Worm (Caenorhabditis elegans) whole organism, L3 larva: ENCODE results near the gene npp-20.

Source experiments
- ZK546.5 ChIP-seq: sonication (generic microtip); optimal IDR thresholded peaks from 2 replicates; lab custom pipeline; 2017; ENCODE audit warnings: missing biosample characterization, missing genetic modification characterization
- ama-1 ChIP-seq: fragments of 150-350 bp; optimal IDR thresholded peaks from 2 replicates; lab custom pipeline; 2018
- ceh-28 ChIP-seq: fragments of 150-350 bp; optimal IDR thresholded peaks from 2 replicates; lab custom pipeline; 2014; ENCODE audit warnings: missing biosample characterization, missing genetic modification reagents, missing genetic modification characterization
- ceh-82 ChIP-seq: fragments of 150-350 bp; optimal IDR thresholded peaks from 2 replicates; lab custom pipeline; 2014; ENCODE audit warnings: missing biosample characterization, missing genetic modification characterization
- ceh-9 ChIP-seq: sonication (generic microtip); optimal IDR thresholded peaks from 2 replicates; lab custom pipeline; 2018; ENCODE audit warnings: missing biosample characterization, missing genetic modification characterization
- daf-12 ChIP-seq: fragments of 150-350 bp; optimal IDR thresholded peaks from 2 replicates; lab custom pipeline; 2014; ENCODE audit warnings: missing biosample characterization, missing genetic modification reagents, missing genetic modification characterization
- egl-27 ChIP-seq: sonication (generic microtip); optimal IDR thresholded peaks from 4 replicates; lab custom pipeline; 2017; ENCODE audit warnings: missing biosample characterization, missing genetic modification reagents, missing genetic modification characterization
- elt-1 ChIP-seq: fragments of 150-350 bp; optimal IDR thresholded peaks from 2 replicates; lab custom pipeline; 2014; ENCODE audit warnings: missing biosample characterization, missing genetic modification characterization
- elt-3 ChIP-seq, 3 experiments: fragments of 150-350 bp in 1 of 3; sonication (generic microtip) in 2 of 3; optimal IDR thresholded peaks; 2 replicates in 2 of 3; 4 replicates in 1 of 3; lab custom pipeline; 2014 to 2017; ENCODE audit warnings: missing biosample characterization in 3 of 3, missing genetic modification characterization in 3 of 3
- eor-1 ChIP-seq, 2 experiments: fragments of 150-350 bp; optimal IDR thresholded peaks; 2 replicates each; lab custom pipeline; 2014 to 2018; ENCODE audit warnings: missing biosample characterization in 2 of 2, missing genetic modification characterization in 2 of 2
- fkh-10 ChIP-seq: sonication (generic microtip); optimal IDR thresholded peaks from 2 replicates; lab custom pipeline; 2017; ENCODE audit warnings: missing biosample characterization, missing genetic modification reagents, missing genetic modification characterization
- hmg-11 ChIP-seq: sonication (generic microtip); optimal IDR thresholded peaks from 2 replicates; lab custom pipeline; 2016; ENCODE audit warnings: missing genetic modification characterization, missing compliant biosample characterization
- jun-1 ChIP-seq: fragments of 150-350 bp; optimal IDR thresholded peaks from 2 replicates; lab custom pipeline; 2014; ENCODE audit warnings: missing biosample characterization, missing genetic modification reagents, missing genetic modification characterization
- lsy-12 ChIP-seq: sonication (generic microtip); optimal IDR thresholded peaks from 2 replicates; lab custom pipeline; 2016; ENCODE audit warnings: mild to moderate bottlenecking, missing genetic modification characterization, missing compliant biosample characterization
- mml-1 ChIP-seq: fragments of 150-350 bp; sonication (generic microtip); optimal IDR thresholded peaks from 3 replicates; lab custom pipeline; 2014; ENCODE audit warnings: missing biosample characterization, missing genetic modification characterization
- nhr-11 ChIP-seq: fragments of 150-350 bp; optimal IDR thresholded peaks from 2 replicates; lab custom pipeline; 2014; ENCODE audit warnings: missing biosample characterization, missing genetic modification characterization
- nhr-12 ChIP-seq: fragments of 150-350 bp; optimal IDR thresholded peaks from 2 replicates; lab custom pipeline; 2014; ENCODE audit warnings: missing biosample characterization, missing genetic modification characterization
- nhr-23 ChIP-seq: fragments of 150-350 bp; optimal IDR thresholded peaks from 2 replicates; lab custom pipeline; 2014; ENCODE audit warnings: missing biosample characterization, missing genetic modification reagents, missing genetic modification characterization
- nhr-237 ChIP-seq: fragments of 150-350 bp; optimal IDR thresholded peaks from 2 replicates; lab custom pipeline; 2014; ENCODE audit warnings: missing biosample characterization, missing genetic modification characterization
- nhr-25 ChIP-seq: sonication (generic microtip); optimal IDR thresholded peaks from 2 replicates; lab custom pipeline; 2017; ENCODE audit warnings: missing biosample characterization, missing genetic modification characterization
- nhr-43 ChIP-seq: sonication (generic microtip); optimal IDR thresholded peaks from 2 replicates; lab custom pipeline; 2016; ENCODE audit warnings: mild to moderate bottlenecking, missing genetic modification characterization, missing compliant biosample characterization; ENCODE audit not compliant: poor library complexity, severe bottlenecking
- nhr-77 ChIP-seq: fragments of 150-350 bp; optimal IDR thresholded peaks from 2 replicates; lab custom pipeline; 2014; ENCODE audit warnings: missing biosample characterization, missing genetic modification characterization
- pqm-1 ChIP-seq: fragments of 150-350 bp; optimal IDR thresholded peaks from 2 replicates; lab custom pipeline; 2017; ENCODE audit warnings: missing biosample characterization, missing genetic modification characterization, inconsistent platforms
- skn-1 ChIP-seq: fragments of 150-350 bp; optimal IDR thresholded peaks from 2 replicates; lab custom pipeline; 2014; ENCODE audit warnings: missing biosample characterization, missing genetic modification characterization
- snpc-4 ChIP-seq: fragments of 150-350 bp; optimal IDR thresholded peaks from 2 replicates; lab custom pipeline; 2014; ENCODE audit warnings: missing biosample characterization, missing genetic modification characterization
- unc-39 ChIP-seq: sonication (generic microtip); optimal IDR thresholded peaks from 4 replicates; lab custom pipeline; 2017; ENCODE audit warnings: missing biosample characterization, missing genetic modification characterization
- unc-62 ChIP-seq: fragments of 150-350 bp; sonication (generic microtip); optimal IDR thresholded peaks from 4 replicates; lab custom pipeline; 2014; ENCODE audit warnings: missing biosample characterization, missing genetic modification reagents, missing genetic modification characterization
- ztf-11 ChIP-seq: fragments of 150-350 bp; optimal IDR thresholded peaks from 2 replicates; lab custom pipeline; 2014; ENCODE audit warnings: missing biosample characterization, missing genetic modification characterization
- ztf-4 ChIP-seq: fragments of 150-350 bp; optimal IDR thresholded peaks from 2 replicates; lab custom pipeline; 2014; ENCODE audit warnings: missing biosample characterization, missing genetic modification characterization

npp-20 gene

DNA sequence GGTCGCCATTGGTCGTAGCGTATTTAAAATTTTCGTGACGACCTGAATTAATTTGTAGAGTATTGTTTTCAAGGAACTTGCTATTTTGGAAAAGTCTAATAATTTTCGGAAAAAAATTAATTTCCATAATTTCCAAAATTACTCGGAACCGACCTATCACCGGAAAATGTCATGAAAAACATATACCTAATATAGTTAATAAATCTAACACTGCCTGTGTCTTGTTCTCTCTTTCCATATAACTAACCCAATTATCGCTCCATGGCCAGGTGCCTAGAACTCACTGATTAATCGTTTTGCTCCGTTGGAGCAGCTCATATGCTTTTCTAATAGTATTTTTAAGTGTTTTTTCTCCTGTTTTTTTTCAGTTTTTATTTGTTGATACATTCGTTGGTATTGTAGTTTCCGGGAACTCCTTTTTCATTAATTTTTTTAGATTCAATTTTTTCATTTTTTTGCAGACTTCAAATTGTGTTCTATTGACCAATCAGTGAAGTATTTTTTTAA lies 10.8 kb downstream of the npp-20 start, which contains the start of gene Y77E11A.16:
TSS of gene Y77E11A.16 (plus strand) at position 457 of the 507 bp plus-strand sequence.
- TF ChIP-seq nhr-11 (tag; lab: Kevin White, UChicago) (peak; percentile 53), ceh-28 (tag; lab: Kevin White, UChicago) (no peak)

- TF ChIP-seq mml-1 (tag; lab: Kevin White, UChicago) (no peak), hmg-11 (tag; lab: Kevin White, UChicago) (no peak), nhr-23 (tag; lab: Kevin White, UChicago) (no peak), nhr-43 (tag; lab: Kevin White, UChicago) (no peak), lsy-12 (tag; lab: Kevin White, UChicago) (no peak), ama-1 (lab: Kevin White, UChicago) (no peak), unc-39 (tag; lab: Kevin White, UChicago) (no peak), egl-27 (no peak), ztf-4 (tag; lab: Kevin White, UChicago) (no peak), elt-1 (tag; lab: Kevin White, UChicago) (no peak), ztf-11 (tag; lab: Kevin White, UChicago) (no peak), unc-62 (GFP tag; lab: Kevin White, UChicago) (no peak), ZK546.5 (tag; lab: Kevin White, UChicago) (no peak), nhr-11 (tag; lab: Kevin White, UChicago) (no peak), pqm-1 (no peak), nhr-12 (tag; lab: Kevin White, UChicago) (no peak)
Measured at ce11 chrIV:1478649-1479048, 17.2 kb downstream of the npp-20 start.

- TF ChIP-seq ceh-82 (tag; lab: Kevin White, UChicago) (no peak), elt-3 (tag; optimal IDR thresholded peaks at IDR 0.05; lab: Kevin White, UChicago) (no peak), nhr-25 (tag; lab: Kevin White, UChicago) (no peak)
- TF ChIP-seq, all 47 proteins: peak for 0
Measured at ce11 chrIV:1475009-1475408, 20.8 kb downstream of the npp-20 start, which contains the start of gene Y77E11A.12. Gene Y77E11A.12, minus strand, starts transcription at chrIV:1475109.

- TF ChIP-seq ceh-9 (tag; lab: Kevin White, UChicago) = no peak
Measured at ce11 chrIV:1472145-1472544, 23.7 kb downstream of the npp-20 start.

- TF ChIP-seq nhr-237 (tag; lab: Kevin White, UChicago) = no peak
- TF ChIP-seq eor-1 (tag; optimal IDR thresholded peaks at IDR 0.05; lab: Kevin White, UChicago) = no peak
- no peak for TF ChIP-seq hmg-11 (tag; lab: Kevin White, UChicago)
- no peak for TF ChIP-seq nhr-25 (tag; lab: Kevin White, UChicago)
- TF ChIP-seq egl-27 = no peak
- TF ChIP-seq pqm-1 = no peak
- TF ChIP-seq ceh-9 (tag; lab: Kevin White, UChicago) = no peak
- TF ChIP-seq unc-39 (tag; lab: Kevin White, UChicago) = no peak
- no peak for TF ChIP-seq nhr-77 (tag; lab: Kevin White, UChicago)
- TF ChIP-seq jun-1 (tag; lab: Kevin White, UChicago) = no peak
- no peak for TF ChIP-seq daf-12
- TF ChIP-seq ztf-4 (tag; lab: Kevin White, UChicago) = no peak
Measured at ce11 chrIV:1470364-1470763, 25.5 kb downstream of the npp-20 start.

ce11 chrIV:1469093-1469492 lies 26.7 kb downstream of the npp-20 start:
- TF ChIP-seq nhr-25 (tag; lab: Kevin White, UChicago) (no peak), nhr-77 (tag; lab: Kevin White, UChicago) (no peak), snpc-4 (tag; lab: Kevin White, UChicago) (no peak), daf-12 (no peak), jun-1 (tag; lab: Kevin White, UChicago) (no peak), unc-39 (tag; lab: Kevin White, UChicago) (no peak), ztf-11 (tag; lab: Kevin White, UChicago) (no peak), nhr-23 (tag; lab: Kevin White, UChicago) (no peak), fkh-10 (GFP tag; lab: Kevin White, UChicago) (no peak), ama-1 (lab: Kevin White, UChicago) (no peak)

DNA sequence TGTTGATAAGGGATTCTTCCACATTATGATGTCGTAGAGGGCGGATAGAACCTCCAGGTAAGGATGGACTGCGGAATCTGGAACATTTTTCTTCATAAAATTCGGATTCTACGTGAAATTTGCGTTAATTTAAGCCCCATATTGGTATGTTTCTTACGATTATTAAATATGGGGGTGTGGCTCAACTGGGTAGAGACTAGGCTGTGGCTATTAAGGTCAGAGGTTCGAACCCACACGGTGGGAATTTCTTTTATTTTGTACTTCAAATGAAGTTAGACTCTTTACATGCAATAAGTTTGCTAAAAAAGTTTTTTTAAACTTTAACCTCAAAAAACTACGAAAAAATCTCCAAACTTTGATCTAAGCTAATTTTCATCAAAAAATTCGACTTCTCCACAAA lies 30.4 kb downstream of the npp-20 start:
- no peak for TF ChIP-seq ZK546.5 (tag; lab: Kevin White, UChicago)
- no peak for TF ChIP-seq skn-1 (tag; lab: Kevin White, UChicago)
